Worm (Caenorhabditis elegans): Measurements from ENCODE around the gene pld-1.

- no peak for TF ChIP-seq him-1 (tag; optimal IDR thresholded peaks at IDR 0.05)
- no peak for TF ChIP-seq W03F9.2 (tag; optimal IDR thresholded peaks at IDR 0.05)
Measured at ce11 chrII:5136296-5136767, 44.8 kb upstream of the pld-1 start, which contains the start of gene F58A6.2.
